Worm (Caenorhabditis elegans): ENCODE data around the gene nhr-16.

DNA sequence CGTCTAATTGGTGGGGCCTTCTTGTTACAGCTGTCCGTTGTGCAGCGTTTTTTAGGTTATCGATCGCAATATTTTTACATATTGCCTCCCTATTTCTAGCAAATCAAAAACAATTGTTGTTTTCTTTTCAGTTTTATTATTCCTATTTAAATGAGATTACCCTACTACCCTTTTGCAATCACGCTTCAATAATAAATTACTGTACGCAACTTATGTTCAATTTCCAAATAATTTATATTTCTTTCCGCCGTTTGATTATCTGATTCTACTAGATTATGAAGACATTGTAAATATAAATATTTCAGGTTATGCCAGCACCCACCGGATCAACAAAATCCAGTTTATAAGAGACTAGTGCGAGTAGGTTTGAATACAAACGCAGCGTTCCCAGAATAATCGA is 33.2 kb upstream of the nhr-16 start, which contains the start of gene ZK430.5:
- TF ChIP-seq scrt-1 (GFP tag; IDR thresholded peaks at IDR 0.05) (no peak), ceh-13 (GFP tag; optimal IDR thresholded peaks at IDR 0.05) (no peak), ama-1 (optimal IDR thresholded peaks at IDR 0.05) (no peak), aly-1 (tag; optimal IDR thresholded peaks at IDR 0.05) (no peak), hnd-1 (tag; optimal IDR thresholded peaks at IDR 0.05) (no peak)

Data from whole organism, early embryonic.